Worm (Caenorhabditis elegans): ENCODE results near the gene uda-1.

DNA sequence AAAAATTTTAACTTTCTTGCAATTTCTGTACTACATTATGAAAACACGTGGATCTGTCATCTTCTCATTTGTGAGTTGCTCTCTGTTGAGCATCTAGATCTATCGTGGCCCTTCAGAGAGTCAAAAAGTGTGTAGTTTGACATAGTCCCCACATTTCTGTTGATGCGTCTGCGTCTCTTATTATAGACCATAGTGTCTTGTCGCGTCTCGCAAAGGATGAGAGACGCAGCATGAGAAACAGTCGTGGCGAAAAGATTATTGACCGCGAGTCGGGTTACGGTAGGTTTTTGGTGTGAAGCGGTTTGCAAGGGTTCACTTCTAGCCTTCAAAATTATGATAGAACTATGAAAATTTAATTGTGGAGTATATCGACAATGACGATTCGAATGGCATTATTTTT, 37.7 kb downstream of the uda-1 start:
- TF ChIP-seq pag-3 (tag; optimal IDR thresholded peaks at IDR 0.05; ENCODE audit: borderline replicate concordance) = no peak
- peak; percentile 57 for TF ChIP-seq ceh-34 (tag; optimal IDR thresholded peaks at IDR 0.05)
- no peak for TF ChIP-seq ceh-6 (GFP tag; optimal IDR thresholded peaks at IDR 0.05)
- TF ChIP-seq ama-1 (optimal IDR thresholded peaks at IDR 0.05) = no peak
- TF ChIP-seq elt-2 (tag; optimal IDR thresholded peaks at IDR 0.05) = no peak

All from whole organism, late embryonic.